Worm (Caenorhabditis elegans) whole organism, young adult: ENCODE results near the gene str-221.

ENCODE experiments used
- F55B11.4 ChIP-seq: sonication (generic microtip); optimal IDR thresholded peaks from 2 replicates; lab custom pipeline; 2016; ENCODE audit warnings: missing compliant biosample characterization, missing genetic modification characterization, borderline replicate concordance; ENCODE audit not compliant: insufficient read depth
- K12H6.12 ChIP-seq: fragments of 200-800 bp; sonication (Bioruptor generic); optimal IDR thresholded peaks from 2 replicates; lab custom pipeline; 2018; ENCODE audit warnings: mild to moderate bottlenecking, missing genetic modification characterization, missing compliant biosample characterization
- ama-1 ChIP-seq, 3 experiments: fragments of 150-350 bp in 1 of 3; sonication (generic microtip) in 2 of 3; optimal IDR thresholded peaks; 2 replicates each; lab custom pipeline; 2014 to 2018; ENCODE audit warnings: missing biosample characterization in 2 of 3, missing genetic modification characterization in 2 of 3, missing genetic modification reagents in 2 of 3
- gei-17 ChIP-seq: fragments of 200-800 bp; sonication (Bioruptor generic); optimal IDR thresholded peaks from 2 replicates; lab custom pipeline; 2018; ENCODE audit warnings: mild to moderate bottlenecking, missing genetic modification characterization, missing compliant biosample characterization
- mcd-1 ChIP-seq: fragments of 200-800 bp; sonication (Bioruptor generic); IDR thresholded peaks from 2 replicates; pipeline ENCODE4 v1.3.6; 2022; ENCODE audit warnings: missing genetic modification reagents, missing genetic modification characterization, missing compliant biosample characterization
- pbrm-1 ChIP-seq: fragments of 200-800 bp; sonication (Bioruptor generic); IDR thresholded peaks from 2 replicates; pipeline ENCODE4 v1.3.6; 2022; ENCODE audit warnings: missing genetic modification reagents, missing genetic modification characterization, missing compliant biosample characterization
- pha-4 ChIP-seq: fragments of 150-350 bp; sonication (generic microtip); optimal IDR thresholded peaks from 2 replicates; lab custom pipeline; 2014; ENCODE audit warnings: missing biosample characterization, missing genetic modification reagents, missing genetic modification characterization
- sea-2 ChIP-seq: fragments of 200-800 bp; sonication (Bioruptor generic); IDR thresholded peaks from 2 replicates; pipeline ENCODE4 v1.3.6; 2022; ENCODE audit warnings: missing genetic modification characterization, missing compliant biosample characterization
- sptf-2 ChIP-seq: fragments of 200-800 bp; sonication (Bioruptor generic); optimal IDR thresholded peaks from 2 replicates; lab custom pipeline; 2018; ENCODE audit warnings: mild to moderate bottlenecking, missing genetic modification characterization, missing compliant biosample characterization

- TF ChIP-seq pha-4: no peak
- no peak for TF ChIP-seq ama-1 (optimal IDR thresholded peaks at IDR 0.05; lab: Kevin White, UChicago)
- TF ChIP-seq ama-1 (GFP tag; optimal IDR thresholded peaks at IDR 0.05; lab: Kevin White, UChicago): no peak
- no peak for TF ChIP-seq K12H6.12 (tag; lab: Kevin White, UChicago)
- no peak for TF ChIP-seq gei-17
- TF ChIP-seq pbrm-1 (GFP tag; lab: Robert Waterston, UW): no peak
- no peak for TF ChIP-seq sea-2 (GFP tag; lab: Robert Waterston, UW)
- TF ChIP-seq mcd-1: no peak
- TF ChIP-seq sptf-2 (GFP tag; lab: Kevin White, UChicago): no peak
- no peak for TF ChIP-seq F55B11.4 (tag; lab: Kevin White, UChicago)
These were observed 30.0 kb upstream of the str-221 start, which contains the start of gene nhr-177 for ce11 chrV:1610097-1610496.
